Worm (Caenorhabditis elegans): ENCODE results near the gene srbc-61.

Gene srbc-61

DNA sequence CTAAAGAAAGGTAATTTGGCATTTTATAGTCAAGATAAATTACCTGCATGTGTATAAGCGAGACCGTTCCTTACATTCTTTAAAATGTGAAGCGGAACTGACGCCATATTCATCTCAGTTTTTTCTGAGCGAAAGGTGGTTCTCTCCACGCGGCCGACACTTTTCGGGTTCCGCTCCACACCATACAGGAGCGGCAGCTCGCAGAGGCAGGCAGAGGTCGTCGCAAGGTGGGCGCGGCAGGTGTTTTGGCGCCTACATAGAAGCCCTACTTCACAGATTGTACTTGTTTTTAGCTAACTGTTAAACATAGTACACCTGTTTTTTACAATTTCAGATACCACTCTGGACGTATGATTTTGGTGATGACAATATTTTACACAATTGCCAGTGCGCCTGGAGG is 8.7 kb upstream of the srbc-61 start:
- no peak for TF ChIP-seq nhr-19 (GFP tag; conservative IDR thresholded peaks at IDR 0.05)
- no peak for TF ChIP-seq efl-1 (optimal IDR thresholded peaks at IDR 0.05)
- peak in 1 of 2 experiments; percentile 59 for TF ChIP-seq efl-1 (GFP tag; optimal IDR thresholded peaks at IDR 0.05 in 1 of 2)
- TF ChIP-seq unc-30 (tag; optimal IDR thresholded peaks at IDR 0.05) = no peak

DNA sequence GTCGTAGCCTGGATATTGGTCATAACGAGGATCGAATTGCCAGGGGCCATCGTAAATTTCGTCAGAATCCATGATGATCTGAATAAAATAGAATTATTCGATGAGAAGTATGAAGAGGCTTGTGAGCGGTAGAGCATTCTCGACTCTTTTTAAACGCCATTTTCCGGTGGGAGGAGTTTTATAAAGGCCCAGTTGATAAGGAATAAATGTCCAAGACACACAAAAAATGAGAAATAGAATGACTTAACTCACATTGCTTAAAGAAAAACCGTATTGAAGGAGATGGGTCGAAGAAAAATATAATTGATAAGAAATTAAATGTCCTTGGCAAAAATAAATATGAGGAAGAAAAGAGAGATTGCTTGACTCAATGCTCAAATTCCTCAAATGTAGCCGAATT is 7.4 kb upstream of the srbc-61 start, which contains the start of gene F20E11.17:
Gene F20E11.17, minus strand, starts transcription at position 101 of the 400 bp plus-strand sequence.
- TF ChIP-seq hlh-4 (tag; optimal IDR thresholded peaks at IDR 0.05) (no peak), sox-4 (tag; optimal IDR thresholded peaks at IDR 0.05) (no peak), blmp-1 (tag; optimal IDR thresholded peaks at IDR 0.05) (no peak), ztf-4 (tag; optimal IDR thresholded peaks at IDR 0.05) (no peak), mef-2 (tag; optimal IDR thresholded peaks at IDR 0.05) (no peak), lin-15B (tag; optimal IDR thresholded peaks at IDR 0.05) (no peak), pag-3 (tag; optimal IDR thresholded peaks at IDR 0.05; ENCODE audit: borderline replicate concordance, insufficient read depth) (no peak), fkh-8 (tag; optimal IDR thresholded peaks at IDR 0.05) (no peak), elt-3 (tag; optimal IDR thresholded peaks at IDR 0.05) (no peak), sptf-1 (tag; optimal IDR thresholded peaks at IDR 0.05) (no peak), irx-1 (tag; optimal IDR thresholded peaks at IDR 0.05) (no peak), hpl-2 (GFP tag; optimal IDR thresholded peaks at IDR 0.05) (no peak), rnt-1 (tag; optimal IDR thresholded peaks at IDR 0.05) (no peak), Y116A8C.19 (tag; optimal IDR thresholded peaks at IDR 0.05; ENCODE audit: borderline replicate concordance) (no peak), F16B12.6 (tag; optimal IDR thresholded peaks at IDR 0.05) (no peak), C34B4.2 (tag; optimal IDR thresholded peaks at IDR 0.05) (no peak)

DNA sequence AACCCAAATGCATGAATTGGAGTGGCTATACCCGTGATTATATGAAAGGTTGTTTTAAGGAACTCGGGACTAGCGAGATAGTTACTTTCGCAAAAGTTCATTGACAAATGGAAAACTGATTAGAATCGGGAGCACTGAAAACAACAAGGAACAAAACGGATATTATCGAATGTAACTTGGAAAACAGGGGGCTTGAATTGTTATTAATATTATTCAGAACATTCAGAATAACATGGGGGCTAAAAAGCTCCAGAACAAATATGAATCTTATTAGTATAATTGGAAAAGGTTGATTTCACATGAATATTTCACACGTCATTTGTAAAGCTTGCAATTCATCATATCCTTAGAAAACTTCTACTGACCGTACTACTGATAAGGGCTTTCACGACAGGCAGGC is 5.0 kb upstream of the srbc-61 start, which contains the start of gene srh-235:
Gene srh-235, minus strand, starts transcription at position 101 of the 400 bp plus-strand sequence.
- TF ChIP-seq unc-130 (tag; optimal IDR thresholded peaks at IDR 0.05) = no peak

DNA sequence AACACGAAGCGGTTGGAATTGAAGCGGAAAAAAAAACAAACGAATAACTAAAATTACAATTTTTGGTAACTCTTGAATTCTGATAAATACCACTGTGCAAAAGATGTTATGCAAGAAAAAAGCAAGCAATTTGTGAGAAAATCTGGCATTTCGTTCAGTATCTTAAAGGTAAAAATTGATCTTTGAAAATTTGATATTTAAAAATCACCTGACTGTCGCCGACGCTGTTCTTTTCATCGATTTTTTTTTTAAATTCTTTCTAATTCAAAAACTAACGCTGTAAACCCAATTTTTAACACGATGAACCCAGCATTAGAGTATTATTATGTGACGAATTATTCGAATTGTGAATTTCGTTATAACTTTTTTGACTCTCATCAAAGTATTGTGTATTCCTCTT is 2.9 kb upstream of the srbc-61 start, which contains the start of gene srh-123:
Gene srh-123, plus strand, starts transcription at position 301 of the 400 bp plus-strand sequence.
- no peak for TF ChIP-seq Y116A8C.19 (tag; optimal IDR thresholded peaks at IDR 0.05; ENCODE audit: borderline replicate concordance)
- no peak for TF ChIP-seq hlh-17 (GFP tag; optimal IDR thresholded peaks at IDR 0.05; ENCODE audit: borderline replicate concordance)
- TF ChIP-seq ceh-63 (GFP tag; optimal IDR thresholded peaks at IDR 0.05) = no peak
- TF ChIP-seq ets-5 (GFP tag; IDR thresholded peaks at IDR 0.05) = no peak

DNA sequence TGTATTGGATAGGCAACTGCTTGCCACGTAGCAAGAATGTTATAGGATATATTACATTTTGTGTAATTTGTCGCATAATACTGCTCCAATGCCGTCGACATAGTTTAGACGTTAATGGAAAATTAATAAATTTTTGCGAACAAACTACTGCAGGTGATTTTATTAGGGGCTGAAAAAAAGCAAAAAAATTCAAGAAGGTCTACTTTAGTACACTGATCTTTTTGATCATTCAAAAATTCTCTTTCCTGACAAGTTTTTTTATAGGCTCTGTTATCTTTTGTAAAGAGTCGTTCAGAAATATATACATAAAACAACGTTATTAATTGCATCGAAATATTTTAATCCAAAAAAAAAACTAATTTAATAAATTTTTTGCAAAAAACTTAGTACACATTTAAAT is 8.5 kb downstream of the srbc-61 start, which contains the start of gene srh-111:
Gene srh-111, minus strand, starts transcription at position 101 of the 400 bp plus-strand sequence.
- TF ChIP-seq ces-1 (GFP tag; optimal IDR thresholded peaks at IDR 0.05) = no peak

DNA sequence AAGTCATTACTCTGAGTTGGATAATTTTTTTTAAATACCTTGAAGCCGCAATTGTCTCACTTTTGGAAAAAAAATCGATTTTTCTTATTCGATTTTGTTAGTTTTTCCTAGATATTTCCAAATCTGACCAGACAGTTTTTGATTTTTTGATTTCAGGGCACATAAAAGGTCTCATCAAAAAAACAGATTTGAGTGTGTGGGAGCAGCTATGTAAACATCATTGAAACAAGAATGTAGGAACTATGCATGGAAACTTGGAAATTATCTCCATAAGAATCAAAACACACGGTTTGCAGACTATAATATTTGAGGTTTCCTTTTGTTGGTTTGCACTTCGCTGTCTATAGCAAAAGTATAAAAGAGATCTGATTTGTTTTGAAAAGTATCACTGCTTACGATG is 9.4 kb downstream of the srbc-61 start, which contains the start of gene scl-24:
Gene scl-24, plus strand, starts transcription at position 301 of the 400 bp plus-strand sequence.
- TF ChIP-seq hlh-4 (tag; optimal IDR thresholded peaks at IDR 0.05) (no peak), fkh-4 (tag; optimal IDR thresholded peaks at IDR 0.05; ENCODE audit: borderline replicate concordance) (no peak), snu-23 (GFP tag; optimal IDR thresholded peaks at IDR 0.05) (no peak), nhr-47 (tag; optimal IDR thresholded peaks at IDR 0.05) (no peak)

DNA sequence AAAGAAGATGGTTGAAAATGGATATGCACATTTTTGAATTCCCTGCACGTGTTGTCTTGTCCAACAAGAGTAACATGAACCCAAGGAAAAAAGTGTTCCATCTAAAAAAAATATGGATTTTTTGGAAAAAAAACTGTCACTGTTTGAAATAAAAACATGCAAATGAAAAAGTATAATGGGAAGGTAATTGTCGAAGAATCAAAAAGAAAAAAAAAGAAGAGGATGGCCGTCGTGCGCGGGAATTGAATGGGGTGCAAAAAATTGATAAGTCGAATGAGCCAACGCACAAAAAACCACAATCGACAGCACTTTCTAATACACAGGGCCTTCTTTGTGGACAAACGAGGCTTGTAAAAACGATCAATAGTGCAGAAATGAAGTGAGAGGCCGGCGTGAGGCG is 17.1 kb downstream of the srbc-61 start, which contains the start of gene fbxa-102:
Gene fbxa-102, minus strand, starts transcription at position 101 of the 400 bp plus-strand sequence.
- TF ChIP-seq nhr-77 (tag; optimal IDR thresholded peaks at IDR 0.05) (no peak), lsy-2 (tag; optimal IDR thresholded peaks at IDR 0.05) (no peak), swsn-7 (tag; optimal IDR thresholded peaks at IDR 0.05) (no peak), sptf-1 (tag; optimal IDR thresholded peaks at IDR 0.05) (no peak), C04F5.9 (tag; optimal IDR thresholded peaks at IDR 0.05) (no peak), F16B12.6 (tag; optimal IDR thresholded peaks at IDR 0.05) (no peak), irx-1 (tag; optimal IDR thresholded peaks at IDR 0.05) (no peak), rnt-1 (tag; optimal IDR thresholded peaks at IDR 0.05) (no peak), aly-2 (tag; optimal IDR thresholded peaks at IDR 0.05) (no peak), elt-3 (tag; optimal IDR thresholded peaks at IDR 0.05) (no peak), nhr-19 (GFP tag; conservative IDR thresholded peaks at IDR 0.05) (no peak), hpl-2 (GFP tag; optimal IDR thresholded peaks at IDR 0.05) (no peak), pax-3 (tag; optimal IDR thresholded peaks at IDR 0.05) (no peak), unc-30 (tag; optimal IDR thresholded peaks at IDR 0.05) (no peak), tlp-1 (tag; optimal IDR thresholded peaks at IDR 0.05) (no peak), nhr-76 (tag; optimal IDR thresholded peaks at IDR 0.05) (no peak), nhr-237 (tag; optimal IDR thresholded peaks at IDR 0.05) (no peak), ets-5 (GFP tag; IDR thresholded peaks at IDR 0.05) (no peak), dpl-1 (GFP tag; optimal IDR thresholded peaks at IDR 0.05) (no peak)
